Worm (Caenorhabditis elegans): Measurements from ENCODE around the gene best-14.

ce11 chrV:10536095-10536691, 21.6 kb upstream of the best-14 start, which contains the start of gene ppm-1.A:
- no peak for TF ChIP-seq lin-13 (tag; optimal IDR thresholded peaks at IDR 0.05)
- TF ChIP-seq nhr-76 (tag; optimal IDR thresholded peaks at IDR 0.05): no peak
- no peak for TF ChIP-seq M03D4.4 (tag; optimal IDR thresholded peaks at IDR 0.05)
- no peak for TF ChIP-seq sptf-1 (tag; optimal IDR thresholded peaks at IDR 0.05)
- TF ChIP-seq cnd-1 (tag; optimal IDR thresholded peaks at IDR 0.05): no peak
